Worm (Caenorhabditis elegans) whole organism, young adult: ENCODE measurements around the gene nlp-31.

Experiments used
- B0261.1 ChIP-seq: sonication (generic microtip); optimal IDR thresholded peaks from 2 replicates; lab custom pipeline; 2016; ENCODE audit warnings: mild to moderate bottlenecking, missing genetic modification characterization, moderate library complexity, missing compliant biosample characterization
- B0336.3 ChIP-seq: fragments of 200-800 bp; sonication (Bioruptor generic); IDR thresholded peaks from 2 replicates; pipeline ENCODE4 v1.3.6; 2022; ENCODE audit warnings: missing genetic modification characterization, missing compliant biosample characterization
- C17E4.6 ChIP-seq: fragments of 200-800 bp; sonication (Bioruptor generic); IDR thresholded peaks from 2 replicates; pipeline ENCODE4 v1.3.6; 2022; ENCODE audit warnings: missing genetic modification reagents, missing genetic modification characterization, missing compliant biosample characterization
- F37B4.10 ChIP-seq: fragments of 200-800 bp; sonication (Bioruptor generic); IDR thresholded peaks from 2 replicates; pipeline ENCODE4 v1.3.6; 2022; ENCODE audit warnings: missing genetic modification characterization, missing compliant biosample characterization
- K11D2.4 ChIP-seq: fragments of 200-800 bp; sonication (Bioruptor generic); IDR thresholded peaks from 2 replicates; pipeline ENCODE4 v1.3.6; 2022; ENCODE audit warnings: missing genetic modification reagents, missing genetic modification characterization, missing compliant biosample characterization
- ZK185.1 ChIP-seq: sonication (generic microtip); optimal IDR thresholded peaks from 2 replicates; lab custom pipeline; 2016; ENCODE audit warnings: mild to moderate bottlenecking, missing genetic modification characterization, missing compliant biosample characterization; ENCODE audit not compliant: poor library complexity, severe bottlenecking
- akir-1 ChIP-seq: fragments of 200-800 bp; sonication (Bioruptor generic); optimal IDR thresholded peaks from 2 replicates; lab custom pipeline; 2018; ENCODE audit warnings: mild to moderate bottlenecking, missing genetic modification characterization, moderate library complexity, missing compliant biosample characterization
- ama-1 ChIP-seq, 3 experiments: fragments of 150-350 bp in 1 of 3; sonication (generic microtip) in 2 of 3; optimal IDR thresholded peaks; 2 replicates each; lab custom pipeline; 2014 to 2018; ENCODE audit warnings: missing biosample characterization in 2 of 3, missing genetic modification characterization in 2 of 3, missing genetic modification reagents in 2 of 3
- aptf-2 ChIP-seq: fragments of 200-800 bp; sonication (Bioruptor generic); conservative IDR thresholded peaks from 2 replicates; pipeline ENCODE4 v1.3.6; 2022; ENCODE audit warnings: missing genetic modification reagents, missing genetic modification characterization, missing compliant biosample characterization
- ccch-3 ChIP-seq: fragments of 200-800 bp; sonication (Bioruptor generic); optimal IDR thresholded peaks from 2 replicates; lab custom pipeline; 2018; ENCODE audit warnings: mild to moderate bottlenecking, missing genetic modification characterization, missing compliant biosample characterization
- cebp-1 ChIP-seq, 2 experiments: fragments of 200-800 bp in 1 of 2; sonication (Bioruptor generic) in 1 of 2; sonication (generic microtip) in 1 of 2; IDR thresholded peaks in 1 of 2; optimal IDR thresholded peaks in 1 of 2; 2 replicates each; pipeline versions ENCODE4 v1.3.6 to Lab custom; 2017 to 2022; ENCODE audit warnings: missing compliant biosample characterization in 2 of 2, missing genetic modification characterization in 2 of 2, mild to moderate bottlenecking in 1 of 2, missing genetic modification reagents in 1 of 2, moderate library complexity in 1 of 2
- ceh-27 ChIP-seq: fragments of 200-800 bp; sonication (Bioruptor generic); optimal IDR thresholded peaks from 2 replicates; lab custom pipeline; 2018; ENCODE audit warnings: mild to moderate bottlenecking, missing genetic modification characterization, moderate library complexity, missing compliant biosample characterization
- ceh-79 ChIP-seq: sonication (generic microtip); optimal IDR thresholded peaks from 2 replicates; lab custom pipeline; 2017; ENCODE audit warnings: mild to moderate bottlenecking, missing genetic modification characterization, missing compliant biosample characterization
- chd-7 ChIP-seq: sonication (generic microtip); optimal IDR thresholded peaks from 2 replicates; lab custom pipeline; 2016; ENCODE audit warnings: mild to moderate bottlenecking, missing genetic modification characterization, moderate library complexity, missing compliant biosample characterization
- dpl-1 ChIP-seq: fragments of 150-350 bp; optimal IDR thresholded peaks from 2 replicates; lab custom pipeline; 2014; ENCODE audit warnings: missing biosample characterization, missing genetic modification reagents, missing genetic modification characterization
- efl-1 ChIP-seq: fragments of 150-350 bp; optimal IDR thresholded peaks from 2 replicates; lab custom pipeline; 2014; ENCODE audit warnings: missing biosample characterization, missing genetic modification reagents, missing genetic modification characterization
- gei-17 ChIP-seq: fragments of 200-800 bp; sonication (Bioruptor generic); optimal IDR thresholded peaks from 2 replicates; lab custom pipeline; 2018; ENCODE audit warnings: mild to moderate bottlenecking, missing genetic modification characterization, missing compliant biosample characterization
- him-1 ChIP-seq: sonication (generic microtip); optimal IDR thresholded peaks from 2 replicates; lab custom pipeline; 2016; ENCODE audit warnings: missing genotype, missing genetic modification reagents, missing genetic modification characterization, missing compliant biosample characterization
- hsf-1 ChIP-seq: fragments of 200-800 bp; sonication (Bioruptor generic); IDR thresholded peaks from 2 replicates; pipeline ENCODE4 v1.3.6; 2022; ENCODE audit warnings: missing genetic modification reagents, missing genetic modification characterization, missing compliant biosample characterization
- let-607 ChIP-seq, 2 experiments: fragments of 200-800 bp in 1 of 2; sonication (Bioruptor generic) in 1 of 2; sonication (generic microtip) in 1 of 2; optimal IDR thresholded peaks; 2 replicates each; lab custom pipeline; 2016 to 2018; ENCODE audit warnings: mild to moderate bottlenecking in 2 of 2, missing compliant biosample characterization in 2 of 2, missing genetic modification characterization in 2 of 2, moderate library complexity in 2 of 2, missing genotype in 1 of 2
- lin-54 ChIP-seq: fragments of 200-800 bp; sonication (Bioruptor generic); optimal IDR thresholded peaks from 2 replicates; lab custom pipeline; 2018; ENCODE audit warnings: mild to moderate bottlenecking, missing genetic modification characterization, missing compliant biosample characterization
- madf-6 ChIP-seq: fragments of 200-800 bp; sonication (Bioruptor generic); IDR thresholded peaks from 2 replicates; pipeline ENCODE4 v1.3.6; 2022; ENCODE audit warnings: missing genetic modification reagents, missing genetic modification characterization, missing compliant biosample characterization
- mel-28 ChIP-seq: sonication (generic microtip); optimal IDR thresholded peaks from 2 replicates; lab custom pipeline; 2016; ENCODE audit warnings: borderline replicate concordance, mild to moderate bottlenecking, missing genetic modification characterization, missing compliant biosample characterization
- nfyb-1 ChIP-seq: fragments of 200-800 bp; sonication (Bioruptor generic); IDR thresholded peaks from 2 replicates; pipeline ENCODE4 v1.3.6; 2022; ENCODE audit warnings: missing genetic modification reagents, missing genetic modification characterization, missing compliant biosample characterization
- nhr-27 ChIP-seq: fragments of 200-800 bp; sonication (Bioruptor generic); optimal IDR thresholded peaks from 2 replicates; lab custom pipeline; 2018; ENCODE audit warnings: mild to moderate bottlenecking, missing genetic modification characterization, moderate library complexity, missing compliant biosample characterization
- pha-4 ChIP-seq: fragments of 150-350 bp; sonication (generic microtip); optimal IDR thresholded peaks from 2 replicates; lab custom pipeline; 2014; ENCODE audit warnings: missing biosample characterization, missing genetic modification reagents, missing genetic modification characterization
- rec-8 ChIP-seq, 2 experiments: sonication (generic microtip); optimal IDR thresholded peaks; 2 replicates each; lab custom pipeline; 2016; ENCODE audit warnings: mild to moderate bottlenecking in 2 of 2, missing genetic modification characterization in 2 of 2, missing genetic modification reagents in 2 of 2, missing genotype in 2 of 2, missing biosample characterization in 1 of 2, missing compliant biosample characterization in 1 of 2, moderate library complexity in 1 of 2
- snpc-1.3 ChIP-seq: sonication (generic microtip); optimal IDR thresholded peaks from 2 replicates; lab custom pipeline; 2017; ENCODE audit warnings: missing genetic modification characterization, mild to moderate bottlenecking, missing compliant biosample characterization, antibody characterized with exemption, moderate library complexity, missing genotype, missing genetic modification reagents; ENCODE audit not compliant: insufficient read depth
- somi-1 ChIP-seq: fragments of 200-800 bp; sonication (Bioruptor generic); optimal IDR thresholded peaks from 2 replicates; lab custom pipeline; 2018; ENCODE audit warnings: mild to moderate bottlenecking, missing genetic modification characterization, missing compliant biosample characterization
- sptf-2 ChIP-seq: fragments of 200-800 bp; sonication (Bioruptor generic); optimal IDR thresholded peaks from 2 replicates; lab custom pipeline; 2018; ENCODE audit warnings: mild to moderate bottlenecking, missing genetic modification characterization, missing compliant biosample characterization
- unc-62 ChIP-seq: fragments of 150-350 bp; optimal IDR thresholded peaks from 2 replicates; lab custom pipeline; 2014; ENCODE audit warnings: missing biosample characterization, missing genetic modification reagents, missing genetic modification characterization
- zfh-2 ChIP-seq: fragments of 200-800 bp; sonication (Bioruptor generic); conservative IDR thresholded peaks from 2 replicates; pipeline ENCODE4 v1.3.6; 2022; ENCODE audit warnings: missing genetic modification reagents, missing genetic modification characterization, missing compliant biosample characterization
- ztf-28 ChIP-seq: fragments of 200-800 bp; sonication (Bioruptor generic); IDR thresholded peaks from 2 replicates; pipeline ENCODE4 v1.3.6; 2022; ENCODE audit warnings: missing genetic modification reagents, missing genetic modification characterization, missing compliant biosample characterization

Gene nlp-31

DNA sequence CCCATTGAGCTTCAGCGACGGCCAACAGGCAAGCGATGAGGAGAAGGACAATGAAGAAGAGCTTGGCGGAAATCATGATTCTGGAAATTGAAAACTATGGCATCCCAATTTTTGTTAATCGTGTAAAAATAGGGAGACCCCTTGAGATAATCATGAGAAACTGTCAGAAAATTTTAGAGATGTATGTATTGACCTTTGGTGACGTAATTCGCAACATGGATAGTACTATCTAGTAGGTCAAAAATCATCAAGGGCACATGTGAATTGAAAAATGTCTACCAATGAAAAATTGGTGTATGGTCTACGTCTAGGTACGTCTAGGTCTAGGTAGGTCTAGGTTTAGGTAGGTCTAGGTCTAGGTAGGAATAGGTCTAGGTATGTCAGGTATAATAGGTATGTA, 802 bp upstream of the nlp-31 start, which contains the start of gene nlp-34:
Gene nlp-34 (minus strand): TSS at position 82 of the 400 bp plus-strand sequence.
- TF ChIP-seq rec-8 (tag; optimal IDR thresholded peaks at IDR 0.05; lab: Kevin White, UChicago) (no peak), ceh-27 (GFP tag; lab: Kevin White, UChicago) (no peak), somi-1 (GFP tag; lab: Kevin White, UChicago) (no peak), zfh-2 (no peak), ama-1 (optimal IDR thresholded peaks at IDR 0.05; lab: Kevin White, UChicago) (no peak), ama-1 (GFP tag; optimal IDR thresholded peaks at IDR 0.05; lab: Kevin White, UChicago) (no peak), sptf-2 (GFP tag; lab: Kevin White, UChicago) (no peak), snpc-1.3 (tag; lab: Kevin White, UChicago) (no peak), ceh-79 (tag; lab: Kevin White, UChicago) (no peak), pha-4 (tag; lab: Kevin White, UChicago) (no peak)

DNA sequence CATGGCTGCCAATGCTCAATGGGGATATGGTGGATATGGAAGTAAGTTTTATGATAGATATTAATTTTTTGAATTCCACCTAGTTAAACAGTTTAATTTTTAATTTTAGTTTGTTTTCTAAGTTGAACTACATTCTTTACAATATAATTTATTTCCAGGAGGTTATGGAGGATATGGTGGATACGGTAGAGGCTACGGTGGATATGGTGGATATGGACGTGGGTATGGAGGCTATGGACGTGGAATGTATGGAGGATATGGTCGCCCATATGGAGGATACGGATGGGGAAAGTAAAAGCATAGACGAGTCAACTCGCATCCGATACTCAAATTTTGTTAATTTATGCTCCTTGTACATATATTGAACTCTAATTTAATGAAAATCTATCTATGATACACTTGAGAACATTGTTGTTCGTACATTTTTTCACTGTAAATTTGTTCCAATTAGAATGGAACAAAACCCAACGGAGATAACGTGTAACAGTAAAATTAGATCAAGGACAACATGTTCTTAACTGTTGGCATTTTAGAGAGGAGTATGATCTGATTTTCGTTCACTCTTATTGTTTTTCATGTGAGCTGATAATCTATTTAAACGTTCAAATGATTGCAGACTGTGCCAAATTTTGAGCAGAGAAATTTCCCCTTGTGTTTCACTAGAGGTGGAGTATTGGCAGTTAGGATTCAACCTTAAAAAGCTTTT, 526 bp downstream of the nlp-31 start:
- no peak for TF ChIP-seq hsf-1 (GFP tag; lab: Robert Waterston, UW)
- TF ChIP-seq K11D2.4 (GFP tag; lab: Robert Waterston, UW): no peak

DNA sequence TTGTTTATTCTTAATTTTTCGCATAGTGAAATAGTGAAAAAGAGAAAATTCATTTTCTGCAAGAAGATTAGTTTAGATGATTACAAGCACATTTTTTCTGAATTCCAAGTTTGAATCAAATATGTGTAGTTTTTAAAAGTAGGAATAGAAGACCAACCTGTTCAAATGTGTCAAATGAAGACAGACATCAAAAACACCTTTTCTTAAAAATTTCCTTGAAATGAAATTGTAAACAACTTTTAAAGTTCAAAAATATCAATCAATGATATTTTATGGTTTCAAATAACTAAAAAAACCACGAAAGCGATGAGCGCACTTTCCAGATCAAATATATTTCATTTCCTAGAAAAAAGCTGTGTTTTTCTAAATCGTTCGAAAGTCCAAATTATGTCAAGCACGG, 1.8 kb downstream of the nlp-31 start, which contains the start of gene nlp-30:
Gene nlp-30 (plus strand): TSS at position 301 of the 400 bp plus-strand sequence.
- TF ChIP-seq mel-28 (tag; lab: Kevin White, UChicago) (no peak), nhr-27 (tag; lab: Kevin White, UChicago) (no peak), efl-1 (GFP tag; lab: Kevin White, UChicago) (no peak), ztf-28 (GFP tag; lab: Robert Waterston, UW) (no peak), nfyb-1 (GFP tag; lab: Robert Waterston, UW) (no peak), him-1 (tag; lab: Kevin White, UChicago) (no peak), unc-62 (GFP tag; lab: Kevin White, UChicago) (no peak), akir-1 (GFP tag; lab: Kevin White, UChicago) (no peak), ccch-3 (GFP tag; lab: Kevin White, UChicago) (no peak), cebp-1 (GFP tag; IDR thresholded peaks at IDR 0.05; lab: Robert Waterston, UW) (no peak), cebp-1 (tag; optimal IDR thresholded peaks at IDR 0.05; lab: Kevin White, UChicago) (no peak), madf-6 (no peak), ZK185.1 (tag; lab: Kevin White, UChicago) (no peak), let-607 (tag; optimal IDR thresholded peaks at IDR 0.05; lab: Kevin White, UChicago) (no peak), dpl-1 (GFP tag; lab: Kevin White, UChicago) (no peak), C17E4.6 (GFP tag; lab: Robert Waterston, UW) (no peak), B0261.1 (tag; lab: Kevin White, UChicago) (no peak)

DNA sequence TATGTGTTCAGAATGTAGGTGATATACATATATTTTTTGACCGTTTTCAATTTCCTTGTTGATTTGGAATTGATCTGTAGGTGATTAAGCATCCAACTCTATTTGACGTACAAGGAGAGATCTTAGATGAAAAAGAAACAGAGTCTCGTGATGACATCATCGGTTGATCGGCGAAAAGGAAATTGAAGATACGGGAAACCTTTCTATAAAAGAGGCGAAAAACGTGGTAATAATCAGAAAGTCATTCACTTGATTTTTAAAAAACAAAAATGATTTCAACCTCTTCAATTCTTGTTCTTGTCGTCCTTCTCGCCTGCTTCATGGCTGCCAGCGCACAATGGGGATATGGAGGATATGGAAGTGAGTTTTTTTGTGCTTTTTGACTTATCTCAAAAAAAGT, 4.3 kb downstream of the nlp-31 start, which contains the start of gene nlp-29:
Gene nlp-29 (plus strand): TSS at position 248 of the 400 bp plus-strand sequence.
- TF ChIP-seq efl-1 (GFP tag; lab: Kevin White, UChicago): no peak
- TF ChIP-seq aptf-2: no peak
- no peak for TF ChIP-seq B0336.3 (GFP tag; lab: Robert Waterston, UW)
- TF ChIP-seq mel-28 (tag; lab: Kevin White, UChicago): no peak
- TF ChIP-seq gei-17 (GFP tag; lab: Kevin White, UChicago): no peak
- TF ChIP-seq F37B4.10: no peak
- TF ChIP-seq lin-54 (GFP tag; lab: Kevin White, UChicago): no peak
- TF ChIP-seq chd-7 (tag; lab: Kevin White, UChicago): no peak
